Worm (Caenorhabditis elegans): Measurements from ENCODE around the gene Y49E10.10.

DNA sequence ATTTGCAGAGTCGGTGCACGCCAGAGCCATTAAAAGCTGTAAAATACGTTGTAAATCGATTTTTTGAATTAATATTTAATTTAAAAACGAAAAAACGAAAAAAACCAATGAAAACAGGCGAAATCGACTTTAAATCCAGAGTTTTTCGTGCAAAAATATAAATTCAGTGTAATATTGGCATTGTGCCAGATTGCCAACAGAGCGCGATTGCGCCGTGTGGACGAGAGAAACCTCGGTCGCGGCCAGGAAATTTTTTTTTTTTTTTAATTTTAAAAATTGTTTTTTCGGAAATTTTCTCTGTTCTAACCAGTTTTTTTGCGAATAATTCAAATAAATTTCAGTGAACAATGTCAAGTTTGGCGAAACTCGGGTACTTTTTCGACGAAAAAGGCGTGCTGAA lies 44.0 kb upstream of the Y49E10.10 start, which contains the start of the genes pph-4.1 and Y75B8A.31:
- TF ChIP-seq flt-1 (GFP tag; IDR thresholded peaks at IDR 0.05) (peak; percentile 48; the same call in 1 of the 2 replicates), F13C5.2 (tag; optimal IDR thresholded peaks at IDR 0.05) (peak; percentile 10), pes-1 (GFP tag; IDR thresholded peaks at IDR 0.05) (peak; percentile 74), B0310.2 (tag; optimal IDR thresholded peaks at IDR 0.05) (no peak), ama-1 (optimal IDR thresholded peaks at IDR 0.05) (no peak)
